Fruit fly (Drosophila melanogaster): ENCODE measurements around the gene for.

Gene for

dm6 chr2L:3598485-3598884, 58.3 kb downstream of the for start (continued):
- no peak for TF ChIP-seq p53 (GFP tag; optimal IDR thresholded peaks at IDR 0.05)
- TF ChIP-seq Dfd (GFP tag; optimal IDR thresholded peaks at IDR 0.05), result no peak
- no peak for TF ChIP-seq CG14965 (GFP tag; optimal IDR thresholded peaks at IDR 0.05; ENCODE audit: borderline replicate concordance)
- TF ChIP-seq hth (optimal IDR thresholded peaks at IDR 0.05), result no peak
- no peak for TF ChIP-seq CG7745 (tag; optimal IDR thresholded peaks at IDR 0.05)
- no peak for TF ChIP-seq Vsx1 (GFP tag; optimal IDR thresholded peaks at IDR 0.05)
- no peak for TF ChIP-seq CG3281 (GFP tag; optimal IDR thresholded peaks at IDR 0.05)
- no peak for TF ChIP-seq CG14860 (GFP tag; IDR thresholded peaks at IDR 0.05; ENCODE audit: partially characterized antibody)
- peak; percentile 75 for TF ChIP-seq ara (GFP tag; IDR thresholded peaks at IDR 0.05)
- TF ChIP-seq Hr39 (optimal IDR thresholded peaks at IDR 0.05), result no peak
- TF ChIP-seq wdn (GFP tag; IDR thresholded peaks at IDR 0.05), result no peak
- no peak; the same call in 2 of the 3 replicates for TF ChIP-seq CG34422 (GFP tag; IDR thresholded peaks at IDR 0.05)
- peak; percentile 40 for TF ChIP-seq Chrac-16 (GFP tag; optimal IDR thresholded peaks at IDR 0.05)
- peak; percentile 64 for TF ChIP-seq CG17359 (tag; optimal IDR thresholded peaks at IDR 0.05)
- no peak for TF ChIP-seq gro (GFP tag; optimal IDR thresholded peaks at IDR 0.05)
- TF ChIP-seq psq (GFP tag; optimal IDR thresholded peaks at IDR 0.05), result no peak
- no peak for TF ChIP-seq salm (tag; optimal IDR thresholded peaks at IDR 0.05)
- no peak for TF ChIP-seq maf-S (GFP tag; optimal IDR thresholded peaks at IDR 0.05)
- TF ChIP-seq zf30C (GFP tag; optimal IDR thresholded peaks at IDR 0.05), result peak; percentile 12
- TF ChIP-seq Hmx (GFP tag; optimal IDR thresholded peaks at IDR 0.05), result no peak
- no peak for TF ChIP-seq insv (GFP tag; optimal IDR thresholded peaks at IDR 0.05)
- no peak for TF ChIP-seq Asciz (GFP tag; optimal IDR thresholded peaks at IDR 0.05)
- 0 out of 2 replicates have a peak, but pooled peaks have one; percentile 11 for TF ChIP-seq CG14441 (GFP tag; IDR thresholded peaks at IDR 0.05)
- no peak for TF ChIP-seq gt (GFP tag; IDR thresholded peaks at IDR 0.05)
- no peak for TF ChIP-seq Tbp (GFP tag; optimal IDR thresholded peaks at IDR 0.05)
- TF ChIP-seq CG3726 (GFP tag; IDR thresholded peaks at IDR 0.05), result 0 out of 3 replicates have a peak, but pooled peaks have one; percentile 42
- no peak for TF ChIP-seq kah (GFP tag; optimal IDR thresholded peaks at IDR 0.05)
- no peak for TF ChIP-seq CG18619 (GFP tag; optimal IDR thresholded peaks at IDR 0.05)
- TF ChIP-seq CG6765 (GFP tag; optimal IDR thresholded peaks at IDR 0.05), result no peak
- no peak for TF ChIP-seq Max (GFP tag; optimal IDR thresholded peaks at IDR 0.05)
- TF ChIP-seq CG4707 (GFP tag; optimal IDR thresholded peaks at IDR 0.05), result no peak
- peak; percentile 27 for TF ChIP-seq Atf3 (GFP tag; optimal IDR thresholded peaks at IDR 0.05)
- no peak for TF ChIP-seq exex (tag; optimal IDR thresholded peaks at IDR 0.05)
- TF ChIP-seq CG7839 (tag; optimal IDR thresholded peaks at IDR 0.05), result peak; percentile 46
- TF ChIP-seq pnt (GFP tag; optimal IDR thresholded peaks at IDR 0.05), result peak; percentile 59
- TF ChIP-seq eyg (GFP tag; optimal IDR thresholded peaks at IDR 0.05), result no peak
- no peak for TF ChIP-seq Lim3 (GFP tag; IDR thresholded peaks at IDR 0.05)
- peak; percentile 40 for TF ChIP-seq zen (tag; optimal IDR thresholded peaks at IDR 0.05)
- TF ChIP-seq CG17328 (GFP tag; IDR thresholded peaks at IDR 0.05), result peak; percentile 68
- TF ChIP-seq Bgb (GFP tag; IDR thresholded peaks at IDR 0.05; ENCODE audit: partially characterized antibody), result no peak
- TF ChIP-seq NFAT (GFP tag; IDR thresholded peaks at IDR 0.05), result no peak
- no peak for TF ChIP-seq caup (GFP tag; optimal IDR thresholded peaks at IDR 0.05; ENCODE audit: severe bottlenecking)
- no peak for TF ChIP-seq Fer2 (tag; optimal IDR thresholded peaks at IDR 0.05)
- peak; percentile 51; the same call in 1 of the 2 replicates for TF ChIP-seq dan (GFP tag; IDR thresholded peaks at IDR 0.05)
- no peak for TF ChIP-seq yki (optimal IDR thresholded peaks at IDR 0.05)
- no peak for TF ChIP-seq CG3407 (GFP tag; optimal IDR thresholded peaks at IDR 0.05)
- peak; percentile 9 for TF ChIP-seq cato (GFP tag; optimal IDR thresholded peaks at IDR 0.05; ENCODE audit: borderline replicate concordance)
- no peak for TF ChIP-seq wek (GFP tag; optimal IDR thresholded peaks at IDR 0.05)
- no peak for TF ChIP-seq MESR4 (GFP tag; optimal IDR thresholded peaks at IDR 0.05)
- TF ChIP-seq danr (GFP tag; IDR thresholded peaks at IDR 0.05), result peak; percentile 52; the same call in 1 of the 2 replicates
- TF ChIP-seq Fer1 (GFP tag; optimal IDR thresholded peaks at IDR 0.05), result no peak
- TF ChIP-seq C15 (GFP tag; IDR thresholded peaks at IDR 0.05), result no peak
